Worm (Caenorhabditis elegans): ENCODE data around the gene str-187.

The str-187 gene

DNA sequence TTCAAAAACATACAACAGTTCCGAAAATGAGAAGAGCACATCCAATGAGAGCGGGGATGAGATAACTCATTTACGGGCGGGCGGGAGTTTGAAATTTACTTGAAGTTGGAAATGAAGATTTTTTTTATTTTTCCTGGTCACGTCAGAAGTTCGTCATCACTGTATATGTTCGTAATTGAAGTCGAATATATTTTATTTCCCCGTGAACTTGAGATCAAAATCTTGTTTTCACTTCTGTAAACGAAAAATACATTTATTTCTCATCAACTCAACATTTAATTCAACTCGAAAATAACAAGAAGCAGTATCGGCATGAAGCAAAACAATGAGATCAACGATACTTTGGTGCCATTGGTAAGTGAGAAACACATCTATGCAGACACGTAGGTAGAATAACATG, 51.0 kb downstream of the str-187 start, which contains the start of gene C49C3.20:
TSS of gene C49C3.20 (minus strand) at position 101 of the 400 bp plus-strand sequence.
- TF ChIP-seq dmd-4 (tag; optimal IDR thresholded peaks at IDR 0.05; ENCODE audit: borderline replicate concordance) (no peak), Y22D7AL.16 (tag; optimal IDR thresholded peaks at IDR 0.05) (no peak), T23F11.4 (GFP tag; optimal IDR thresholded peaks at IDR 0.05) (no peak), unc-3 (GFP tag; conservative IDR thresholded peaks at IDR 0.05) (no peak), unc-3 (tag; optimal IDR thresholded peaks at IDR 0.05) (no peak), gmeb-2 (tag; optimal IDR thresholded peaks at IDR 0.05) (no peak), eyg-1 (tag; optimal IDR thresholded peaks at IDR 0.05) (no peak), ama-1 (optimal IDR thresholded peaks at IDR 0.05) (no peak), ceh-19 (GFP tag; optimal IDR thresholded peaks at IDR 0.05) (no peak), unc-42 (tag; optimal IDR thresholded peaks at IDR 0.05) (no peak), ceh-34 (tag; optimal IDR thresholded peaks at IDR 0.05) (no peak), ztf-16 (tag; optimal IDR thresholded peaks at IDR 0.05) (no peak), pros-1 (tag; optimal IDR thresholded peaks at IDR 0.05) (no peak)
